Worm (Caenorhabditis elegans) whole organism, L2 larva: ENCODE data around the gene F01F1.14.

Source experiments
- C34F6.9 ChIP-seq: fragments of 150-350 bp; optimal IDR thresholded peaks from 2 replicates; lab custom pipeline; 2014; ENCODE audit warnings: missing biosample characterization, missing genetic modification characterization
- Y55F3AM.14 ChIP-seq: fragments of 200-800 bp; sonication (Bioruptor generic); optimal IDR thresholded peaks from 2 replicates; lab custom pipeline; 2018; ENCODE audit warnings: mild to moderate bottlenecking, missing genetic modification characterization, missing compliant biosample characterization
- ZK546.5 ChIP-seq: sonication (generic microtip); optimal IDR thresholded peaks from 2 replicates; lab custom pipeline; 2017; ENCODE audit warnings: missing biosample characterization, missing genetic modification characterization
- alr-1 ChIP-seq: fragments of 150-350 bp; optimal IDR thresholded peaks from 2 replicates; lab custom pipeline; 2014; ENCODE audit warnings: missing biosample characterization, missing genetic modification characterization
- aly-2 ChIP-seq: fragments of 150-350 bp; optimal IDR thresholded peaks from 2 replicates; lab custom pipeline; 2014; ENCODE audit warnings: missing biosample characterization, missing genetic modification characterization
- blmp-1 ChIP-seq: sonication (generic microtip); optimal IDR thresholded peaks from 2 replicates; lab custom pipeline; 2017; ENCODE audit warnings: missing genetic modification characterization, mild to moderate bottlenecking, missing compliant biosample characterization, antibody characterized with exemption, moderate library complexity; ENCODE audit not compliant: insufficient read depth
- ceh-16 ChIP-seq: fragments of 150-350 bp; optimal IDR thresholded peaks from 2 replicates; lab custom pipeline; 2014; ENCODE audit warnings: missing biosample characterization, missing genetic modification characterization
- ceh-82 ChIP-seq: fragments of 150-350 bp; optimal IDR thresholded peaks from 2 replicates; lab custom pipeline; 2014; ENCODE audit warnings: missing biosample characterization, missing genetic modification characterization
- crh-2 ChIP-seq: sonication (generic microtip); optimal IDR thresholded peaks from 2 replicates; lab custom pipeline; 2017; ENCODE audit warnings: missing biosample characterization, missing genetic modification characterization
- dmd-4 ChIP-seq: sonication (generic microtip); optimal IDR thresholded peaks from 2 replicates; lab custom pipeline; 2017; ENCODE audit warnings: missing biosample characterization, missing genetic modification characterization
- elt-3 ChIP-seq: sonication (generic microtip); optimal IDR thresholded peaks from 2 replicates; lab custom pipeline; 2017; ENCODE audit warnings: missing biosample characterization, missing genetic modification characterization
- fos-1 ChIP-seq: fragments of 150-350 bp; optimal IDR thresholded peaks from 2 replicates; lab custom pipeline; 2014; ENCODE audit warnings: missing biosample characterization, missing genetic modification characterization
- lsy-2 ChIP-seq, 2 experiments: fragments of 150-350 bp in 1 of 2; sonication (generic microtip) in 1 of 2; optimal IDR thresholded peaks; 2 replicates each; lab custom pipeline; 2014 to 2017; ENCODE audit warnings: missing biosample characterization in 2 of 2, missing genetic modification characterization in 2 of 2
- mbf-1 ChIP-seq: sonication (generic microtip); optimal IDR thresholded peaks from 2 replicates; lab custom pipeline; 2017; ENCODE audit warnings: missing biosample characterization, missing genetic modification characterization
- mdl-1 ChIP-seq, 2 experiments: fragments of 150-350 bp in 1 of 2; sonication (generic microtip) in 1 of 2; optimal IDR thresholded peaks; 2 replicates each; lab custom pipeline; 2017; ENCODE audit warnings: missing biosample characterization in 2 of 2, missing genetic modification characterization in 2 of 2
- nhr-11 ChIP-seq: fragments of 150-350 bp; optimal IDR thresholded peaks from 2 replicates; lab custom pipeline; 2014; ENCODE audit warnings: missing biosample characterization, missing genetic modification characterization
- nhr-12 ChIP-seq: fragments of 150-350 bp; optimal IDR thresholded peaks from 2 replicates; lab custom pipeline; 2014; ENCODE audit warnings: missing biosample characterization, missing genetic modification characterization
- nhr-129 ChIP-seq: fragments of 150-350 bp; optimal IDR thresholded peaks from 2 replicates; lab custom pipeline; 2014; ENCODE audit warnings: missing biosample characterization, missing genetic modification characterization
- nhr-21 ChIP-seq: fragments of 150-350 bp; optimal IDR thresholded peaks from 2 replicates; lab custom pipeline; 2014; ENCODE audit warnings: missing biosample characterization, missing genetic modification characterization
- nhr-23 ChIP-seq: fragments of 150-350 bp; optimal IDR thresholded peaks from 2 replicates; lab custom pipeline; 2014; ENCODE audit warnings: missing biosample characterization, missing genetic modification reagents, missing genetic modification characterization
- nhr-237 ChIP-seq: fragments of 150-350 bp; optimal IDR thresholded peaks from 2 replicates; lab custom pipeline; 2014; ENCODE audit warnings: missing biosample characterization, missing genetic modification characterization
- nhr-25 ChIP-seq: fragments of 150-350 bp; sonication (generic microtip); optimal IDR thresholded peaks from 3 replicates; lab custom pipeline; 2014; ENCODE audit warnings: missing biosample characterization, missing genetic modification characterization
- nhr-6 ChIP-seq: fragments of 150-350 bp; optimal IDR thresholded peaks from 2 replicates; lab custom pipeline; 2014; ENCODE audit warnings: missing biosample characterization, missing genetic modification characterization
- nhr-77 ChIP-seq: fragments of 150-350 bp; optimal IDR thresholded peaks from 2 replicates; lab custom pipeline; 2014; ENCODE audit warnings: missing biosample characterization, missing genetic modification characterization
- sem-4 ChIP-seq: fragments of 150-350 bp; optimal IDR thresholded peaks from 2 replicates; lab custom pipeline; 2014; ENCODE audit warnings: missing biosample characterization, missing genetic modification reagents, missing genetic modification characterization
- skn-1 ChIP-seq: sonication (generic microtip); optimal IDR thresholded peaks from 2 replicates; lab custom pipeline; 2017; ENCODE audit warnings: missing biosample characterization, missing genetic modification characterization
- sma-3 ChIP-seq: sonication (generic microtip); optimal IDR thresholded peaks from 2 replicates; lab custom pipeline; 2016; ENCODE audit warnings: missing genetic modification reagents, missing genetic modification characterization, missing compliant biosample characterization
- sma-9 ChIP-seq, 2 experiments: fragments of 150-350 bp in 1 of 2; sonication (generic microtip) in 1 of 2; optimal IDR thresholded peaks; 2 replicates each; lab custom pipeline; 2014 to 2016; ENCODE audit warnings: missing genetic modification characterization in 2 of 2, mild to moderate bottlenecking in 1 of 2, missing biosample characterization in 1 of 2, missing compliant biosample characterization in 1 of 2, missing genetic modification reagents in 1 of 2, moderate library complexity in 1 of 2
- snpc-4 ChIP-seq: fragments of 150-350 bp; optimal IDR thresholded peaks from 2 replicates; lab custom pipeline; 2014; ENCODE audit warnings: missing biosample characterization, missing genetic modification characterization
- unc-55 ChIP-seq: fragments of 150-350 bp; sonication (generic microtip); optimal IDR thresholded peaks from 3 replicates; lab custom pipeline; 2014; ENCODE audit warnings: missing biosample characterization, missing genetic modification reagents, missing genetic modification characterization
- unc-62 ChIP-seq: fragments of 150-350 bp; optimal IDR thresholded peaks from 2 replicates; lab custom pipeline; 2014; ENCODE audit warnings: missing biosample characterization, missing genetic modification reagents, missing genetic modification characterization
- zag-1 ChIP-seq: fragments of 150-350 bp; optimal IDR thresholded peaks from 2 replicates; lab custom pipeline; 2014; ENCODE audit warnings: missing biosample characterization, missing genetic modification characterization
- ztf-1 ChIP-seq: fragments of 200-800 bp; sonication (Bioruptor generic); conservative IDR thresholded peaks from 2 replicates; pipeline ENCODE4 v1.3.6; 2022; ENCODE audit warnings: missing genetic modification characterization, missing compliant biosample characterization
- ztf-11 ChIP-seq: sonication (generic microtip); optimal IDR thresholded peaks from 2 replicates; lab custom pipeline; 2017; ENCODE audit warnings: missing biosample characterization, missing genetic modification characterization

The F01F1.14 gene

DNA sequence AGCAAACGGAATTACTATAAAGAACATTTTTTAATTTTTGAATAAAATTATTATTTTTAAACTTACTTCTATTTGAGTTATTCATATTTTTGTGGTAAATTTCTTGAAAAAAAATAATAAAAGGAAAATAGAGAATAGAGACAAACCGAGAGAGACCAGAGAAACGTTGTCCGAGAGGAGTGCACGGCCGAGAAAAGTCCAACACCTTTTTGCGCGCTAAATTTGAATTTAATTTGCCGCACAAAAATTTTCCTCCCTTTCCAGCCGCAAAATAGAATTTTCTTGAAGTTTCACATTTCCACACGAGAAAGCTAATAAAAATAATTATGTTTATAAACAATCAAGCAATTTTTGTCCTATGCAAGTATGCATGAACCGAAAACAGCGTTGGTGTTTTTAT is 11.0 kb downstream of the F01F1.14 start, which contains the start of the genes F01F1.11 and F01F1.3 (continued):
- no peak for TF ChIP-seq alr-1 (tag; lab: Kevin White, UChicago)
- TF ChIP-seq sma-9 (GFP tag; optimal IDR thresholded peaks at IDR 0.05; lab: Kevin White, UChicago): peak; percentile 88
- no peak for TF ChIP-seq sma-9 (tag; optimal IDR thresholded peaks at IDR 0.05; lab: Kevin White, UChicago)
- TF ChIP-seq, all 48 proteins: peak for 21

DNA sequence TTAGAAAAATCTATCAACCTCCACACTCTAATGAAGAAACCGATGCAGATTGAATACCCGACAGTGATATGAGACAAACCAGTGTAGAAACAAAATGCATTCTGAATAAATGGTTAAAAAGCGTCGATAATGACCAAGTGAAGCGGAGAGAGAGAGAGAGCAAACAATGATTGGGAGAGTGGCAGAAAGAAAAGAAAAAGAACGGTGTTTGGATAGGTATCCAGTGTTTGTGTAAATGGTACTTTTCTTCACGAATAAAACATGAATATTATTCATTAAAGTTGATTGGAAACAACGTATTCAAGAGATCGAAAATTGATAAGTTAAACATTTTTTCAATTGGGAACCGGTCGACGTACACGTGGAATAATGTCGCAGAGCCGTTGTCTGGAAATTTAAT is 13.3 kb downstream of the F01F1.14 start, which contains the start of gene F01F1.15:
Gene F01F1.15 (minus strand): TSS at position 101 of the 400 bp plus-strand sequence.
- no peak for TF ChIP-seq ceh-82 (tag; lab: Kevin White, UChicago)
- TF ChIP-seq skn-1: no peak
- no peak for TF ChIP-seq snpc-4 (tag; lab: Kevin White, UChicago)
- TF ChIP-seq elt-3: no peak
- TF ChIP-seq nhr-237 (tag; lab: Kevin White, UChicago): no peak
- TF ChIP-seq blmp-1: no peak
- TF ChIP-seq nhr-21 (tag; lab: Kevin White, UChicago): no peak
- TF ChIP-seq unc-55 (GFP tag; lab: Kevin White, UChicago): no peak
- TF ChIP-seq aly-2 (tag; lab: Kevin White, UChicago): no peak
- no peak for TF ChIP-seq sma-3 (GFP tag; lab: Kevin White, UChicago)
- no peak for TF ChIP-seq sma-9 (GFP tag; optimal IDR thresholded peaks at IDR 0.05; lab: Kevin White, UChicago)
- TF ChIP-seq sma-9 (tag; optimal IDR thresholded peaks at IDR 0.05; lab: Kevin White, UChicago): no peak
- TF ChIP-seq nhr-25 (tag; lab: Kevin White, UChicago): no peak
- TF ChIP-seq unc-62 (GFP tag; lab: Kevin White, UChicago): no peak
- TF ChIP-seq nhr-6 (tag; lab: Kevin White, UChicago): no peak
- no peak for TF ChIP-seq nhr-12
- TF ChIP-seq nhr-11 (tag; lab: Kevin White, UChicago): no peak
- no peak for TF ChIP-seq crh-2 (tag; lab: Kevin White, UChicago)
- TF ChIP-seq mbf-1 (tag; lab: Kevin White, UChicago): no peak

DNA sequence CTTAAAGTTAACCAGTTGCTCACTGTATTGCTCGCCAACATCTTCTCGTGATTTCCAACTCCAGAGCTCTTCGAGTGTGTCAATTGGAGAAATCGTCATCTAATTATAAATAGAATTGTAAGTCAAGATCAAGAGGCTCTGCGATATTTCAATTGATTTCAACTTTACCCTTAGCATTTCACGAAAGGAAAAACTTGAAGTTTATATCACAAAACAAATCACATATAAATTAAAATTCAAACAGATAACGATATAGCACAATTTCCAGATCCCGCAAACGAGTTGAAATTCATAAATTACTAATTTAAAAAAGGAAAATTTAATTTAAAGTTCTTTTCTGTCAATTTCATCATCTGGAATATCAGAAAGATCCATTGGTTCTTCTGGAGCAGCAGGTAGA is 14.3 kb downstream of the F01F1.14 start, which contains the start of gene eng-1:
Gene eng-1 (minus strand): TSS at position 101 of the 400 bp plus-strand sequence.
- no peak for TF ChIP-seq nhr-77 (tag; lab: Kevin White, UChicago)
- no peak for TF ChIP-seq nhr-129 (tag; lab: Kevin White, UChicago)
- TF ChIP-seq ceh-16 (tag; lab: Kevin White, UChicago): no peak
- TF ChIP-seq nhr-12: no peak
- no peak for TF ChIP-seq mbf-1 (tag; lab: Kevin White, UChicago)
- TF ChIP-seq, all 48 proteins: peak for 0

- no peak for TF ChIP-seq unc-62 (GFP tag; lab: Kevin White, UChicago)
- TF ChIP-seq nhr-12: no peak
- TF ChIP-seq C34F6.9 (tag; lab: Kevin White, UChicago): peak; percentile 53
- no peak for TF ChIP-seq ztf-11 (tag; lab: Kevin White, UChicago)
- no peak for TF ChIP-seq nhr-11 (tag; lab: Kevin White, UChicago)
- no peak for TF ChIP-seq crh-2 (tag; lab: Kevin White, UChicago)
- peak; percentile 57 for TF ChIP-seq fos-1 (tag; lab: Kevin White, UChicago)
- no peak for TF ChIP-seq zag-1 (tag; lab: Kevin White, UChicago)
- TF ChIP-seq nhr-77 (tag; lab: Kevin White, UChicago): no peak
- no peak for TF ChIP-seq ceh-16 (tag; lab: Kevin White, UChicago)
- TF ChIP-seq Y55F3AM.14 (GFP tag; lab: Kevin White, UChicago): no peak
Observed at ce11 chrIII:5864270-5864669, 18.5 kb downstream of the F01F1.14 start, which contains the start of gene rabn-5. Gene rabn-5 (plus strand): TSS chrIII:5864553.

ce11 chrIII:5863774-5864173 is 18.9 kb downstream of the F01F1.14 start, which contains the start of gene dnpp-1:
Gene dnpp-1 (minus strand): TSS chrIII:5863803.
- TF ChIP-seq nhr-25 (tag; lab: Kevin White, UChicago): no peak
- TF ChIP-seq crh-2 (tag; lab: Kevin White, UChicago): peak; percentile 63
- TF ChIP-seq alr-1 (tag; lab: Kevin White, UChicago): no peak
- TF ChIP-seq mdl-1 (tag; optimal IDR thresholded peaks at IDR 0.05; lab: Kevin White, UChicago): no peak
- TF ChIP-seq unc-62 (GFP tag; lab: Kevin White, UChicago): no peak
- TF ChIP-seq ztf-1 (GFP tag; lab: Robert Waterston, UW): no peak
- TF ChIP-seq dmd-4: no peak
- TF ChIP-seq lsy-2 (tag; optimal IDR thresholded peaks at IDR 0.05; lab: Kevin White, UChicago): no peak
- TF ChIP-seq skn-1: peak; percentile 72
- no peak for TF ChIP-seq sem-4
- TF ChIP-seq nhr-6 (tag; lab: Kevin White, UChicago): no peak
- TF ChIP-seq ZK546.5 (tag; lab: Kevin White, UChicago): no peak
- peak; percentile 87 for TF ChIP-seq fos-1 (tag; lab: Kevin White, UChicago)
- TF ChIP-seq nhr-23 (tag; lab: Kevin White, UChicago): no peak
